Comparison of ENCODE assay signal across 3 worm cellular contexts in genomic region chrIV:10698486-10698885, ce11.
TF ChIP-seq lines count a peak whose summit lies in the region.

No protein-coding gene starts in this region.

TF ChIP-seq in whole organism, L4 larva, 104 proteins besides CTCF, POLR2A, EP300 and RAD21:
- TF ChIP-seq lim-7 (GFP tag; IDR thresholded peaks at IDR 0.05; lab: Robert Waterston, UW), result 0 out of 2 replicates have a peak, but pooled peaks have one; percentile 39
- TF ChIP-seq ztf-7 (tag; optimal IDR thresholded peaks at IDR 0.05; lab: Kevin White, UChicago), result no peak
- TF ChIP-seq nhr-102 (tag; optimal IDR thresholded peaks at IDR 0.05; lab: Kevin White, UChicago), result no peak
- TF ChIP-seq unc-62 (GFP tag; optimal IDR thresholded peaks at IDR 0.05 in 1 of 2; lab: Kevin White, UChicago), result peak in 1 of 2 experiments; percentile 17
- TF ChIP-seq unc-62 (tag; optimal IDR thresholded peaks at IDR 0.05; lab: Kevin White, UChicago), result no peak
- peak; percentile 68 for TF ChIP-seq set-16 (GFP tag; IDR thresholded peaks at IDR 0.05; lab: Robert Waterston, UW)
- TF ChIP-seq ZK546.5 (tag; optimal IDR thresholded peaks at IDR 0.05; lab: Kevin White, UChicago), result no peak
- 0 out of 2 replicates have a peak, but pooled peaks have one; percentile 55 for TF ChIP-seq dmd-8 (GFP tag; IDR thresholded peaks at IDR 0.05; lab: Robert Waterston, UW)
- no peak for TF ChIP-seq T26A8.4 (GFP tag; IDR thresholded peaks at IDR 0.05; lab: Robert Waterston, UW)
- TF ChIP-seq daf-12 (tag; optimal IDR thresholded peaks at IDR 0.05; lab: Kevin White, UChicago), result no peak

TF ChIP-seq in whole organism, midembryonic, 9 proteins besides CTCF, POLR2A, EP300 and RAD21:
- TF ChIP-seq cog-1 (tag; optimal IDR thresholded peaks at IDR 0.05; lab: Kevin White, UChicago), result no peak
- TF ChIP-seq tab-1 (GFP tag; IDR thresholded peaks at IDR 0.05; lab: Robert Waterston, UW), result 0 out of 2 replicates have a peak, but pooled peaks have one; percentile 29
TF ChIP-seq in whole organism, midembryonic: peak in this region for 1.

TF ChIP-seq in whole organism, young adult, 124 proteins besides CTCF, POLR2A, EP300 and RAD21:
- TF ChIP-seq ceh-58 (GFP tag; IDR thresholded peaks at IDR 0.05; lab: Robert Waterston, UW), result 0 out of 2 replicates have a peak, but pooled peaks have one; percentile 49
- no peak for TF ChIP-seq egrh-3 (GFP tag; IDR thresholded peaks at IDR 0.05; lab: Robert Waterston, UW)
- no peak for TF ChIP-seq egl-18 (GFP tag; IDR thresholded peaks at IDR 0.05; lab: Robert Waterston, UW)
- no peak for TF ChIP-seq tlf-1 (GFP tag; optimal IDR thresholded peaks at IDR 0.05; lab: Kevin White, UChicago)
- TF ChIP-seq dox-1 (GFP tag; IDR thresholded peaks at IDR 0.05; lab: Robert Waterston, UW), result peak; percentile 11; the same call in 1 of the 2 replicates
- TF ChIP-seq Y79H2A.3 (GFP tag; conservative IDR thresholded peaks at IDR 0.05; lab: Robert Waterston, UW), result no peak
